Worm (Caenorhabditis elegans): Measurements from ENCODE around the gene F55A11.1.

The F55A11.1 gene

ce11 chrV:11800486-11800885, 36.3 kb upstream of the F55A11.1 start:
- TF ChIP-seq aptf-3 (GFP tag; IDR thresholded peaks at IDR 0.05) (no peak), rcor-1 (GFP tag; IDR thresholded peaks at IDR 0.05) (no peak), rpc-1 (optimal IDR thresholded peaks at IDR 0.05) (no peak), rpc-1 (tag; optimal IDR thresholded peaks at IDR 0.05) (no peak), B0336.3 (GFP tag; IDR thresholded peaks at IDR 0.05) (no peak), mcd-1 (GFP tag; IDR thresholded peaks at IDR 0.05) (no peak), ztf-26 (tag; optimal IDR thresholded peaks at IDR 0.05) (no peak), nhr-80 (tag; optimal IDR thresholded peaks at IDR 0.05) (no peak), snpc-1.1 (tag; optimal IDR thresholded peaks at IDR 0.05; ENCODE audit: insufficient read depth) (no peak), him-1 (tag; optimal IDR thresholded peaks at IDR 0.05) (no peak), F57A8.1 (GFP tag; optimal IDR thresholded peaks at IDR 0.05) (no peak), ceh-58 (GFP tag; IDR thresholded peaks at IDR 0.05) (no peak), somi-1 (GFP tag; optimal IDR thresholded peaks at IDR 0.05) (no peak)

ce11 chrV:11799252-11799822, 35.2 kb upstream of the F55A11.1 start:
- no peak for TF ChIP-seq atf-7 (tag; optimal IDR thresholded peaks at IDR 0.05)
- no peak for TF ChIP-seq athp-1 (tag; optimal IDR thresholded peaks at IDR 0.05)
- no peak for TF ChIP-seq dpff-1 (tag; optimal IDR thresholded peaks at IDR 0.05)
- TF ChIP-seq bed-2 (GFP tag; IDR thresholded peaks at IDR 0.05) = no peak
- TF ChIP-seq lin-26 (GFP tag; IDR thresholded peaks at IDR 0.05) = no peak
- no peak for TF ChIP-seq egrh-3 (GFP tag; IDR thresholded peaks at IDR 0.05)
- no peak for TF ChIP-seq sea-2 (GFP tag; IDR thresholded peaks at IDR 0.05)
- peak; percentile 66 for TF ChIP-seq chd-7 (tag; optimal IDR thresholded peaks at IDR 0.05)
- no peak for TF ChIP-seq B0019.2 (GFP tag; conservative IDR thresholded peaks at IDR 0.05)
- no peak for TF ChIP-seq K11D2.4 (GFP tag; IDR thresholded peaks at IDR 0.05)
- peak; percentile 51; the same call in 1 of the 2 replicates for TF ChIP-seq C06A6.2 (GFP tag; conservative IDR thresholded peaks at IDR 0.05)
- TF ChIP-seq zfh-2 (GFP tag; conservative IDR thresholded peaks at IDR 0.05) = no peak
- no peak for TF ChIP-seq D2030.7 (GFP tag; IDR thresholded peaks at IDR 0.05)
- no peak for TF ChIP-seq ztf-22 (GFP tag; optimal IDR thresholded peaks at IDR 0.05)
- peak; percentile 91 for TF ChIP-seq ztf-26 (tag; optimal IDR thresholded peaks at IDR 0.05)
- TF ChIP-seq ztf-6 (GFP tag; IDR thresholded peaks at IDR 0.05) = no peak
- TF ChIP-seq mcd-1 (GFP tag; IDR thresholded peaks at IDR 0.05) = no peak
- TF ChIP-seq Y67H2A.10 (GFP tag; conservative IDR thresholded peaks at IDR 0.05) = no peak
- no peak for TF ChIP-seq lsy-27 (tag; optimal IDR thresholded peaks at IDR 0.05; ENCODE audit: borderline replicate concordance, insufficient read depth)
- TF ChIP-seq B0336.3 (GFP tag; IDR thresholded peaks at IDR 0.05) = no peak
- no peak for TF ChIP-seq F23B12.7 (tag; optimal IDR thresholded peaks at IDR 0.05; ENCODE audit: insufficient read depth)
- TF ChIP-seq madf-3 (GFP tag; IDR thresholded peaks at IDR 0.05) = 0 out of 2 replicates have a peak, but pooled peaks have one; percentile 19
- TF ChIP-seq attf-6 (GFP tag; IDR thresholded peaks at IDR 0.05) = no peak
- TF ChIP-seq ceh-100 (GFP tag; IDR thresholded peaks at IDR 0.05) = no peak
- no peak for TF ChIP-seq dpl-1 (GFP tag; optimal IDR thresholded peaks at IDR 0.05)
- no peak for TF ChIP-seq fkh-3 (tag; optimal IDR thresholded peaks at IDR 0.05)
- TF ChIP-seq hrde-1 (tag; optimal IDR thresholded peaks at IDR 0.05; ENCODE audit: borderline replicate concordance) = no peak
- peak; percentile 81 for TF ChIP-seq F22D6.2 (tag; optimal IDR thresholded peaks at IDR 0.05)
- no peak for TF ChIP-seq F57C9.4 (tag; optimal IDR thresholded peaks at IDR 0.05)
- TF ChIP-seq aptf-3 (GFP tag; IDR thresholded peaks at IDR 0.05) = no peak
- TF ChIP-seq zim-3 (tag; optimal IDR thresholded peaks at IDR 0.05) = no peak
- TF ChIP-seq let-526 (GFP tag; IDR thresholded peaks at IDR 0.05) = no peak
- no peak for TF ChIP-seq Y53G8AR.9 (GFP tag; conservative IDR thresholded peaks at IDR 0.05)
- no peak for TF ChIP-seq C17E4.6 (GFP tag; IDR thresholded peaks at IDR 0.05)
- no peak for TF ChIP-seq nhr-120 (GFP tag; IDR thresholded peaks at IDR 0.05)
- no peak for TF ChIP-seq sptf-2 (GFP tag; optimal IDR thresholded peaks at IDR 0.05)
- TF ChIP-seq mxl-1 (tag; optimal IDR thresholded peaks at IDR 0.05) = no peak
- TF ChIP-seq sdz-38 (tag; optimal IDR thresholded peaks at IDR 0.05) = no peak
- TF ChIP-seq madf-6 (GFP tag; IDR thresholded peaks at IDR 0.05) = no peak

All from whole organism, young adult.